Worm (Caenorhabditis elegans) whole organism, late embryonic: ENCODE results near the gene atg-10.

Experiments used
- F13H6.1 ChIP-seq: sonication (generic microtip); optimal IDR thresholded peaks from 2 replicates; lab custom pipeline; 2016; ENCODE audit warnings: missing genetic modification characterization, missing compliant biosample characterization
- K09A11.1 ChIP-seq: sonication (generic microtip); optimal IDR thresholded peaks from 2 replicates; lab custom pipeline; 2017; ENCODE audit warnings: antibody characterized with exemption, mild to moderate bottlenecking, missing genetic modification characterization, missing compliant biosample characterization; ENCODE audit not compliant: insufficient read depth
- T23F11.4 ChIP-seq: fragments of 200-800 bp; sonication (Bioruptor generic); optimal IDR thresholded peaks from 2 replicates; lab custom pipeline; 2018; ENCODE audit warnings: mild to moderate bottlenecking, missing genetic modification characterization, missing compliant biosample characterization
- ahr-1 ChIP-seq: sonication (generic microtip); optimal IDR thresholded peaks from 2 replicates; lab custom pipeline; 2016; ENCODE audit warnings: missing genetic modification characterization, missing compliant biosample characterization
- fkh-10 ChIP-seq: fragments of 150-350 bp; optimal IDR thresholded peaks from 2 replicates; lab custom pipeline; 2014; ENCODE audit warnings: missing biosample characterization, missing genetic modification reagents, missing genetic modification characterization
- hlh-30 ChIP-seq: sonication (generic microtip); optimal IDR thresholded peaks from 2 replicates; lab custom pipeline; 2017; ENCODE audit warnings: antibody characterized with exemption, missing genetic modification characterization, missing compliant biosample characterization; ENCODE audit not compliant: insufficient read depth
- nfya-1 ChIP-seq: sonication (generic microtip); optimal IDR thresholded peaks from 2 replicates; lab custom pipeline; 2017; ENCODE audit warnings: missing genetic modification characterization, mild to moderate bottlenecking, missing compliant biosample characterization, antibody characterized with exemption, moderate library complexity
- odd-2 ChIP-seq: sonication (generic microtip); optimal IDR thresholded peaks from 2 replicates; lab custom pipeline; 2017; ENCODE audit warnings: antibody characterized with exemption, mild to moderate bottlenecking, missing genetic modification characterization, missing compliant biosample characterization
- pag-3 ChIP-seq: sonication (generic microtip); optimal IDR thresholded peaks from 2 replicates; lab custom pipeline; 2016; ENCODE audit warnings: missing compliant biosample characterization, missing genetic modification characterization, borderline replicate concordance
- pha-4 ChIP-seq: fragments of 150-350 bp; optimal IDR thresholded peaks from 2 replicates; lab custom pipeline; 2018; ENCODE audit warnings: missing biosample characterization, missing genetic modification reagents, missing genetic modification characterization
- sox-2 ChIP-seq: fragments of 200-800 bp; sonication (Bioruptor generic); IDR thresholded peaks from 2 replicates; pipeline ENCODE4 v1.3.6; 2022; ENCODE audit warnings: missing genetic modification reagents, missing genetic modification characterization, missing compliant biosample characterization
- sox-4 ChIP-seq: sonication (generic microtip); optimal IDR thresholded peaks from 2 replicates; lab custom pipeline; 2017; ENCODE audit warnings: mild to moderate bottlenecking, missing genetic modification characterization, inconsistent platforms, missing compliant biosample characterization
- tbx-2 ChIP-seq: sonication (generic microtip); optimal IDR thresholded peaks from 2 replicates; lab custom pipeline; 2016; ENCODE audit warnings: missing genetic modification characterization, missing compliant biosample characterization

DNA sequence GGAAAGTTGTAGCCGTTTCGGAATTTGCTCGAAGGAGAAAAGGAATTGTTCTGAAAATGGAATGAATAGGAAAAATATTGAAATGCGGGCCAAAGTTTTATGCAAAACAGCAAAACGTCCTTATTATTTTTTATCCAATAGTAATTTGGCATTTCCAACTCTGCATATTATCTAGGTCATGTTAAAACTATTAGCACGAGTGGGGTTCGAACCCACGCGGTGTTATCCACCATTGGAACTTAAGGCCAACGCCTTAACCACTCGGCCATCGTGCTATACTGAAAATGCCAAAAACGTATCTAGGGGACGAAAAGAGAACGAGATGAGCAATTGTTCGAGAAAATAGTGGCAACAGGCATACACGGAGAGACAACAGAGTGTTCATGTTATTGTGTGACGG, 27.2 kb upstream of the atg-10 start:
- no peak for TF ChIP-seq F13H6.1 (tag; lab: Kevin White, UChicago)
- no peak for TF ChIP-seq odd-2 (tag; lab: Kevin White, UChicago)
- TF ChIP-seq pag-3, result no peak
- no peak for TF ChIP-seq pha-4
- no peak for TF ChIP-seq hlh-30 (tag; lab: Kevin White, UChicago)
- no peak for TF ChIP-seq tbx-2 (tag; lab: Kevin White, UChicago)
- TF ChIP-seq ahr-1 (tag; lab: Kevin White, UChicago), result no peak
- no peak for TF ChIP-seq nfya-1 (tag; lab: Kevin White, UChicago)
- no peak for TF ChIP-seq sox-2 (GFP tag; lab: Robert Waterston, UW)
- no peak for TF ChIP-seq sox-4 (tag; lab: Kevin White, UChicago)
- no peak for TF ChIP-seq fkh-10
- TF ChIP-seq T23F11.4, result no peak
- TF ChIP-seq K09A11.1 (tag; lab: Kevin White, UChicago), result no peak
